Worm (Caenorhabditis elegans) whole organism, L2 larva: ENCODE data around the gene col-78.

Source experiments
- C34F6.9 ChIP-seq: fragments of 150-350 bp; optimal IDR thresholded peaks from 2 replicates; lab custom pipeline; 2014; ENCODE audit warnings: missing biosample characterization, missing genetic modification characterization
- F13H6.1 ChIP-seq: sonication (generic microtip); optimal IDR thresholded peaks from 2 replicates; lab custom pipeline; 2016; ENCODE audit warnings: missing genetic modification characterization, missing compliant biosample characterization
- R02D3.7 ChIP-seq: fragments of 150-350 bp; optimal IDR thresholded peaks from 2 replicates; lab custom pipeline; 2014; ENCODE audit warnings: missing biosample characterization, missing genetic modification characterization
- ZK546.5 ChIP-seq: sonication (generic microtip); optimal IDR thresholded peaks from 2 replicates; lab custom pipeline; 2017; ENCODE audit warnings: missing biosample characterization, missing genetic modification characterization
- alr-1 ChIP-seq: fragments of 150-350 bp; optimal IDR thresholded peaks from 2 replicates; lab custom pipeline; 2014; ENCODE audit warnings: missing biosample characterization, missing genetic modification characterization
- aly-2 ChIP-seq: fragments of 150-350 bp; optimal IDR thresholded peaks from 2 replicates; lab custom pipeline; 2014; ENCODE audit warnings: missing biosample characterization, missing genetic modification characterization
- ama-1 ChIP-seq: fragments of 150-350 bp; optimal IDR thresholded peaks from 2 replicates; lab custom pipeline; 2018; ENCODE audit warnings: inconsistent platforms
- ceh-82 ChIP-seq: fragments of 150-350 bp; optimal IDR thresholded peaks from 2 replicates; lab custom pipeline; 2014; ENCODE audit warnings: missing biosample characterization, missing genetic modification characterization
- crh-2 ChIP-seq: sonication (generic microtip); optimal IDR thresholded peaks from 2 replicates; lab custom pipeline; 2017; ENCODE audit warnings: missing biosample characterization, missing genetic modification characterization
- elt-1 ChIP-seq: fragments of 150-350 bp; optimal IDR thresholded peaks from 2 replicates; lab custom pipeline; 2014; ENCODE audit warnings: missing biosample characterization, missing genetic modification characterization
- fos-1 ChIP-seq: fragments of 150-350 bp; optimal IDR thresholded peaks from 2 replicates; lab custom pipeline; 2014; ENCODE audit warnings: missing biosample characterization, missing genetic modification characterization
- gmeb-1 ChIP-seq: fragments of 150-350 bp; optimal IDR thresholded peaks from 2 replicates; lab custom pipeline; 2014; ENCODE audit warnings: missing biosample characterization, missing genetic modification characterization
- lin-11 ChIP-seq: fragments of 150-350 bp; sonication (generic microtip); optimal IDR thresholded peaks from 2 replicates; lab custom pipeline; 2014; ENCODE audit warnings: missing biosample characterization, missing genetic modification characterization, inconsistent platforms, mixed read lengths
- lin-13 ChIP-seq: fragments of 150-350 bp; optimal IDR thresholded peaks from 2 replicates; lab custom pipeline; 2014; ENCODE audit warnings: missing biosample characterization, missing genetic modification reagents, missing genetic modification characterization
- lsy-2 ChIP-seq, 2 experiments: fragments of 150-350 bp in 1 of 2; sonication (generic microtip) in 1 of 2; optimal IDR thresholded peaks; 2 replicates each; lab custom pipeline; 2014 to 2017; ENCODE audit warnings: missing biosample characterization in 2 of 2, missing genetic modification characterization in 2 of 2
- mab-5 ChIP-seq: fragments of 150-350 bp; optimal IDR thresholded peaks from 2 replicates; lab custom pipeline; 2014; ENCODE audit warnings: missing biosample characterization, missing genetic modification characterization
- mdl-1 ChIP-seq, 2 experiments: fragments of 150-350 bp in 1 of 2; sonication (generic microtip) in 1 of 2; optimal IDR thresholded peaks; 2 replicates each; lab custom pipeline; 2017; ENCODE audit warnings: missing biosample characterization in 2 of 2, missing genetic modification characterization in 2 of 2
- nhr-10 ChIP-seq: sonication (generic microtip); optimal IDR thresholded peaks from 2 replicates; lab custom pipeline; 2017; ENCODE audit warnings: missing biosample characterization, missing genetic modification characterization
- nhr-11 ChIP-seq: fragments of 150-350 bp; optimal IDR thresholded peaks from 2 replicates; lab custom pipeline; 2014; ENCODE audit warnings: missing biosample characterization, missing genetic modification characterization
- nhr-12 ChIP-seq: fragments of 150-350 bp; optimal IDR thresholded peaks from 2 replicates; lab custom pipeline; 2014; ENCODE audit warnings: missing biosample characterization, missing genetic modification characterization
- nhr-129 ChIP-seq: fragments of 150-350 bp; optimal IDR thresholded peaks from 2 replicates; lab custom pipeline; 2014; ENCODE audit warnings: missing biosample characterization, missing genetic modification characterization
- nhr-21 ChIP-seq: fragments of 150-350 bp; optimal IDR thresholded peaks from 2 replicates; lab custom pipeline; 2014; ENCODE audit warnings: missing biosample characterization, missing genetic modification characterization
- nhr-23 ChIP-seq: fragments of 150-350 bp; optimal IDR thresholded peaks from 2 replicates; lab custom pipeline; 2014; ENCODE audit warnings: missing biosample characterization, missing genetic modification reagents, missing genetic modification characterization
- nhr-77 ChIP-seq: fragments of 150-350 bp; optimal IDR thresholded peaks from 2 replicates; lab custom pipeline; 2014; ENCODE audit warnings: missing biosample characterization, missing genetic modification characterization
- peb-1 ChIP-seq: fragments of 150-350 bp; optimal IDR thresholded peaks from 2 replicates; lab custom pipeline; 2014; ENCODE audit warnings: missing biosample characterization, missing genetic modification characterization
- sma-9 ChIP-seq, 2 experiments: fragments of 150-350 bp in 1 of 2; sonication (generic microtip) in 1 of 2; optimal IDR thresholded peaks; 2 replicates each; lab custom pipeline; 2014 to 2016; ENCODE audit warnings: missing genetic modification characterization in 2 of 2, mild to moderate bottlenecking in 1 of 2, missing biosample characterization in 1 of 2, missing compliant biosample characterization in 1 of 2, missing genetic modification reagents in 1 of 2, moderate library complexity in 1 of 2
- snpc-4 ChIP-seq: fragments of 150-350 bp; optimal IDR thresholded peaks from 2 replicates; lab custom pipeline; 2014; ENCODE audit warnings: missing biosample characterization, missing genetic modification characterization
- unc-39 ChIP-seq: fragments of 150-350 bp; optimal IDR thresholded peaks from 2 replicates; lab custom pipeline; 2014; ENCODE audit warnings: missing biosample characterization, missing genetic modification characterization
- unc-55 ChIP-seq: fragments of 150-350 bp; sonication (generic microtip); optimal IDR thresholded peaks from 3 replicates; lab custom pipeline; 2014; ENCODE audit warnings: missing biosample characterization, missing genetic modification reagents, missing genetic modification characterization
- unc-62 ChIP-seq: fragments of 150-350 bp; optimal IDR thresholded peaks from 2 replicates; lab custom pipeline; 2014; ENCODE audit warnings: missing biosample characterization, missing genetic modification reagents, missing genetic modification characterization
- ztf-11 ChIP-seq: sonication (generic microtip); optimal IDR thresholded peaks from 2 replicates; lab custom pipeline; 2017; ENCODE audit warnings: missing biosample characterization, missing genetic modification characterization
- ztf-4 ChIP-seq: fragments of 150-350 bp; optimal IDR thresholded peaks from 2 replicates; lab custom pipeline; 2014; ENCODE audit warnings: missing biosample characterization, missing genetic modification characterization

Gene col-78

ce11 chrII:9152231-9152630 lies at the start of gene col-78:
Gene col-78, plus strand, starts transcription at chrII:9152531.
- TF ChIP-seq alr-1 (no peak), nhr-129 (no peak), unc-39 (tag; lab: Kevin White, UChicago) (no peak), nhr-10 (tag; lab: Kevin White, UChicago) (no peak), unc-62 (GFP tag; lab: Kevin White, UChicago) (no peak)
- TF ChIP-seq, all 48 proteins: peak for 0

- no peak for TF ChIP-seq ztf-11 (tag; lab: Kevin White, UChicago)
- no peak for TF ChIP-seq lin-11 (tag; lab: Kevin White, UChicago)
- TF ChIP-seq nhr-21: no peak
- TF ChIP-seq peb-1 (tag; lab: Kevin White, UChicago): no peak
- no peak for TF ChIP-seq mab-5 (tag; lab: Kevin White, UChicago)
- no peak for TF ChIP-seq lin-13
- no peak for TF ChIP-seq ceh-82
- TF ChIP-seq ztf-4 (tag; lab: Kevin White, UChicago): no peak
- TF ChIP-seq nhr-11 (tag; lab: Kevin White, UChicago): no peak
- TF ChIP-seq R02D3.7 (tag; lab: Kevin White, UChicago): no peak
- no peak for TF ChIP-seq nhr-12 (tag; lab: Kevin White, UChicago)
- TF ChIP-seq crh-2 (tag; lab: Kevin White, UChicago): no peak
- TF ChIP-seq mdl-1 (tag; optimal IDR thresholded peaks at IDR 0.05; lab: Kevin White, UChicago): no peak
- TF ChIP-seq unc-39 (tag; lab: Kevin White, UChicago): no peak
- no peak for TF ChIP-seq nhr-23 (tag; lab: Kevin White, UChicago)
Observed at ce11 chrII:9107095-9107769, 45.1 kb upstream of the col-78 start, which contains the start of gene dyrb-1. Gene dyrb-1, minus strand, starts transcription at chrII:9107145.

- TF ChIP-seq ama-1 (lab: Kevin White, UChicago): no peak
- TF ChIP-seq nhr-129: peak; percentile 25
- no peak for TF ChIP-seq nhr-12 (tag; lab: Kevin White, UChicago)
- TF ChIP-seq sma-9 (GFP tag; optimal IDR thresholded peaks at IDR 0.05; lab: Kevin White, UChicago): no peak
- no peak for TF ChIP-seq sma-9 (tag; optimal IDR thresholded peaks at IDR 0.05; lab: Kevin White, UChicago)
- no peak for TF ChIP-seq nhr-77 (tag; lab: Kevin White, UChicago)
- no peak for TF ChIP-seq ZK546.5 (tag; lab: Kevin White, UChicago)
- TF ChIP-seq aly-2 (tag; lab: Kevin White, UChicago): no peak
- peak; percentile 79 for TF ChIP-seq gmeb-1 (tag; lab: Kevin White, UChicago)
- peak; percentile 47 for TF ChIP-seq C34F6.9
- peak in 1 of 2 experiments; percentile 41 for TF ChIP-seq lsy-2 (tag; optimal IDR thresholded peaks at IDR 0.05; lab: Kevin White, UChicago)
- TF ChIP-seq crh-2 (tag; lab: Kevin White, UChicago): peak; percentile 22
- TF ChIP-seq unc-55: peak; percentile 63
- no peak for TF ChIP-seq ztf-11 (tag; lab: Kevin White, UChicago)
- no peak for TF ChIP-seq nhr-11 (tag; lab: Kevin White, UChicago)
- TF ChIP-seq fos-1: peak; percentile 1
- no peak for TF ChIP-seq snpc-4 (tag; lab: Kevin White, UChicago)
- no peak for TF ChIP-seq elt-1 (tag; lab: Kevin White, UChicago)
Observed at ce11 chrII:9108443-9108842, 43.9 kb upstream of the col-78 start, which contains the start of gene dnj-23. Gene dnj-23, minus strand, starts transcription at chrII:9108600.

ce11 chrII:9108905-9109551 lies 43.3 kb upstream of the col-78 start, which contains the start of gene T24H10.4:
Gene T24H10.4, plus strand, starts transcription at chrII:9109534.
- peak; percentile 37 for TF ChIP-seq C34F6.9
- no peak for TF ChIP-seq lin-11 (tag; lab: Kevin White, UChicago)
- peak; percentile 60 for TF ChIP-seq nhr-129
- TF ChIP-seq nhr-23 (tag; lab: Kevin White, UChicago): no peak
- TF ChIP-seq sma-9 (GFP tag; optimal IDR thresholded peaks at IDR 0.05; lab: Kevin White, UChicago): no peak
- TF ChIP-seq sma-9 (tag; optimal IDR thresholded peaks at IDR 0.05; lab: Kevin White, UChicago): no peak
- TF ChIP-seq F13H6.1 (tag; lab: Kevin White, UChicago): peak; percentile 18
- peak in 1 of 2 experiments; percentile 13 for TF ChIP-seq lsy-2 (tag; optimal IDR thresholded peaks at IDR 0.05; lab: Kevin White, UChicago)
- TF ChIP-seq, all 48 proteins: peak for 4
